Fruit fly (Drosophila melanogaster) whole organism: ENCODE data around the gene CG8578.
A peak's percentile ranks its signal among the peaks of the same experiment; 100 is the strongest.

Source experiments
- CG8478 ChIP-seq: fragments of >200 bp; optimal IDR thresholded peaks from 2 replicates; lab custom pipeline; 2018; ENCODE audit warnings: inconsistent platforms
- Dll ChIP-seq: fragments of >200 bp; optimal IDR thresholded peaks from 2 replicates; lab custom pipeline; 2017
- EcR ChIP-seq, 2 experiments: fragments of >200 bp; optimal IDR thresholded peaks; 2 replicates each; lab custom pipeline; 2017; ENCODE audit warnings: missing biosample characterization in 2 of 2, missing genetic modification characterization in 2 of 2, missing genetic modification reagents in 2 of 2
- pan ChIP-seq: fragments of >200 bp; optimal IDR thresholded peaks from 2 replicates; lab custom pipeline; 2017
- psq ChIP-seq: fragments of >200 bp; optimal IDR thresholded peaks from 2 replicates; lab custom pipeline; 2017
- usp ChIP-seq: fragments of >200 bp; optimal IDR thresholded peaks from 2 replicates; lab custom pipeline; 2017; ENCODE audit warnings: missing biosample characterization, missing genetic modification characterization, mixed read lengths

CG8578 gene

DNA sequence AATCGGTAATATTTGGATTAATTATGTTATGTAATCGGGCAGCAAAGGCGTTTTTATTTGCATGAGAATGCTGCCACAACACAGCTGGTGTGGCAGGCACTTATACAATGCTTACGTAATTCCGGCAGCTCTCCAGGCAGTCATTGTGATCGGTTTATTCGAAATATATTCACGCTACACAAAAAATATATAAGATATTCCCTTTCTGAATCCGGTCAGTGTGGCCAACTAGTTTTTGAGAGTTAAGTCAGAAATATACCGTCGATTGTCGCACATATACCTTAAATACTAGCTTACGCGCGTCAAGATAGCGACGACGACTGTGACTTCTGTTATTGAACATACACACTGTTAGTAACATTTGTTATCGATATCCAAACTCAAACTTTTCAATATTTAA, 4.7 kb downstream of the CG8578 start, which contains the start of gene sun:
TSS of gene sun (minus strand) at position 238 of the 400 bp plus-strand sequence.
- TF ChIP-seq psq (no peak), usp (no peak), Dll (lab: Kevin White, UChicago) (no peak), CG8478 (lab: Kevin White, UChicago) (no peak), EcR (GFP tag; optimal IDR thresholded peaks at IDR 0.05; lab: Kevin White, UChicago) (no peak), pan (lab: Kevin White, UChicago) (no peak)

DNA sequence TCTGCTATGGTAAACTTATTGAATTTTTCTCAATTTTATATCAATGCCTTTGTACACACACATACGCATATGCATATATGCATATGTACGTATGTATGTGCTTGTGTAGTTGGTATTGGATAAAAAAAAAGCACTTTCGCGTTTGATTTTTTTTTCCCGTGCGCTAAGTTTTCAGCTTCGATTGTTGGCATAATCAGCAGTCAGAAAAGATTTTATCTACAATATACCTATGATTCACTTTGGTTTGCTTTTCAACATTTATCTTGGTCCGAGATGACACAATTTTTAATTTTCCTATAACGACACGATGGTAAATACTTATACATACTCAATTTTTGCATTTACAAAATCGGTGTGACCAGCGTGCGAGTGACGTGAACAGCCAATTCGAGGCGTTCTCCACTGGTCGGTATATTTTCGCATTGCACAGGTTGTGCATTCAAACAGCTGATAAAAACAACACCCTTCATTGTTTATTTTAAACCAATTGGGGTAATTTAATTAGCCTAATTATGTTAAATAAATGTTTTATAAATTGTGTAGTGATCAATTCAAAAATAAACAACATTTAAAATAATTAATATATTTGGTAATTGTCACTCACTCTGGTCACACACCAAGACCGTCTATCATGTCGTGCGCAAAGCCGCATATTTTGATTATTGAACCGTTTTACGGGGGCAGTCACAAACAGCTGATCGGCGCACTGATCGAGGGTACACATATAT, 8.7 kb downstream of the CG8578 start, which contains the start of the genes UBL3 and CG15914:
TSS of gene UBL3 (minus strand) at position 361 of the 728 bp plus-strand sequence.
TSS of gene CG15914 (plus strand) at position 607 of the 728 bp plus-strand sequence.
- TF ChIP-seq Dll (lab: Kevin White, UChicago), result no peak
- no peak for TF ChIP-seq usp
- no peak for TF ChIP-seq psq
- no peak for TF ChIP-seq EcR (GFP tag; optimal IDR thresholded peaks at IDR 0.05; lab: Kevin White, UChicago)
- no peak for TF ChIP-seq pan (lab: Kevin White, UChicago)
- TF ChIP-seq CG8478 (lab: Kevin White, UChicago), result no peak

DNA sequence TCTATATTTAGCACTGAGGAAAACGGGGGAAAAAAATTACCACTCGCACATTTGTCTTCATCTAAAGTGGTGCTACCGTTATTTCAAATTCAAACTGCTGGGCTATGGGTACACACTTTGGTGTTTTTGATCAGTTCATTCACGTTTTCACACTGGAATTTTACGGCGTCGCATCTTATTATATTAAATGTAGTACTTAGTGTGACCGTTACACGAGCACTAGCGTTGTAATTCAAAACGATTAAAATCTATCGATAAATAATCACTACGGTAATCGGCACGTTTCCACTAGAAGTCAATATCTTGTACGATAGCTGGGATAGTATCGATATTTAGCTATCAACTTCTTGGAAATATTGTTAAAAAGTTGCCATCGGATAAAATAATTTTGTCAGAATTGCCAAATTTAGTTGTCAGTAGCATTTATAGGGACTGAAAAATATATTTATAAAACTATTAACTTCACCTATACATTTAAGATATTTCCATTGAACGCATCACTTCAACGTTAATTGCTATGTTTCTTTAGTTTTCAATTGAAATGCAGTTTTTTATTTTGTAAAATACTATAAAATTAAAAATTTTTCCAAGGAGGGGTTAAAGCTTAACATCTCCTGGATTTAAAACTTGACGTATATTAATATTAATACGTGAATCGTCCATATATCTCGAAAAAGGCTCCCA, 13.5 kb downstream of the CG8578 start, which contains the start of the genes CG46440 and Myb:
TSS of gene CG46440 (minus strand) at position 223 of the 684 bp plus-strand sequence.
TSS of gene Myb (minus strand) at position 223 of the 684 bp plus-strand sequence.
- no peak for TF ChIP-seq EcR (GFP tag; optimal IDR thresholded peaks at IDR 0.05; lab: Kevin White, UChicago)
- no peak for TF ChIP-seq usp
- TF ChIP-seq psq, result no peak
- TF ChIP-seq pan (lab: Kevin White, UChicago), result no peak
- no peak for TF ChIP-seq Dll (lab: Kevin White, UChicago)
- no peak for TF ChIP-seq CG8478 (lab: Kevin White, UChicago)

DNA sequence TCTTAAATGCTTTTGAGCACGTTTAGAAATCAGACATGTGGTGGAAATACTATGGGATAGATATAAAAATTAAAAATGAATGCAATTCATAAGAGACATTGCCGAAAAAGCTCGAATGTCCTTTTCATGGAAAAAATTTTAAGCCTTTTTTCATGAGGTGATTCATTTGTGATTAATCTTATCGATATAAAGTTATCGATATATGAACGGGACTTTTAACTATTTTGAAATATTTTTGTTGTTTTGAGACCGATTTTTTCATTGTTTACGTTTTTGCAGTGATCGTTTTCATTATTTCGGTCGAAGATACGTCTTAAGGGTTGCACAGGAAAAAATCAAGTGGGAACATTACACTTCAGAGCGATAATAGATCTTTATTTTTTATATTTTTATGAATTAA, 15.1 kb downstream of the CG8578 start, which contains the start of gene AlkB:
TSS of gene AlkB (minus strand) at position 101 of the 400 bp plus-strand sequence.
- TF ChIP-seq CG8478 (lab: Kevin White, UChicago), result no peak
- TF ChIP-seq pan (lab: Kevin White, UChicago), result no peak
- no peak for TF ChIP-seq EcR (GFP tag; optimal IDR thresholded peaks at IDR 0.05; lab: Kevin White, UChicago)
- TF ChIP-seq usp, result no peak
- no peak for TF ChIP-seq Dll (lab: Kevin White, UChicago)
- no peak for TF ChIP-seq psq

DNA sequence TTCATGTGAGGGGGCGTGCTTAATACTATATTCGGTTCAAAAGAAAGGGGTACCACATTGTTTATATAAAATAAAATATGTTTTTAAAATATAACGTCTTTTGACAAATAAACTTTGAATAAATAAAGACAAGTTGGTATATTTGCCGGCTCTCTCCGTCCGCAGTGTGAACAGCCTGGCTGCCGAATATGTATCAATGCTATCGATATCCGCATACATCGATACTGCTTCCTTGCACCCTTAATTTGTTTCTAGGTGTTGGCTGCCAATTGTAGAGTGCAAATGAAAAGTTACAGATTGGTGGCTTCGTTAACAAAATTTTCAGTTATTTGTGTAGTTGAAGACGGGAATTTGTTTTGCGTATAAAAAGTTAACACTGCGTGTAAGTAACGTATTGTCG, 15.6 kb downstream of the CG8578 start, which contains the start of gene Gbeta13F:
TSS of gene Gbeta13F (plus strand) at position 247 of the 400 bp plus-strand sequence.
- TF ChIP-seq Dll (lab: Kevin White, UChicago), result no peak
- no peak for TF ChIP-seq usp
- TF ChIP-seq EcR (GFP tag; optimal IDR thresholded peaks at IDR 0.05; lab: Kevin White, UChicago), result no peak
- TF ChIP-seq psq, result no peak
- no peak for TF ChIP-seq pan (lab: Kevin White, UChicago)
- no peak for TF ChIP-seq CG8478 (lab: Kevin White, UChicago)

DNA sequence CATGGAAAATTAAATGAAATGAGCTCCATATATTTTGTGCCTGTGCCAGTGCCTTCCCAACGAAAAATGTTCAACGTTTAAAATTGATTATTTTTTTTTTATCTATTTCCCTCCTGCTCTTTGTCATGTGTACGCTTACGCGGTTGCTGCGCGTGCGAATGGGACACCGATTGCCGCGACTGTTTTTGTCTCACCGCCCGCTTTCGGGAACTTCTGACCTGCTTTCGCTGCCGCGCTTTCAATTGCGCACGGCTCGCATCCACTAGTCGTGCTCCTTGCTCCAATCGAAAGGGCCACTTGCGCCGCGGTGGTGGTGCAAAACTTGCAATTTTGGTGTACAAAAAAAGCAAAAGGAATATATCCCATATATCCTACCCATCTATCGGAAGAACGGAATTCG, 16.2 kb downstream of the CG8578 start:
- TF ChIP-seq Dll (lab: Kevin White, UChicago) (no peak), CG8478 (lab: Kevin White, UChicago) (peak; percentile 99)

DNA sequence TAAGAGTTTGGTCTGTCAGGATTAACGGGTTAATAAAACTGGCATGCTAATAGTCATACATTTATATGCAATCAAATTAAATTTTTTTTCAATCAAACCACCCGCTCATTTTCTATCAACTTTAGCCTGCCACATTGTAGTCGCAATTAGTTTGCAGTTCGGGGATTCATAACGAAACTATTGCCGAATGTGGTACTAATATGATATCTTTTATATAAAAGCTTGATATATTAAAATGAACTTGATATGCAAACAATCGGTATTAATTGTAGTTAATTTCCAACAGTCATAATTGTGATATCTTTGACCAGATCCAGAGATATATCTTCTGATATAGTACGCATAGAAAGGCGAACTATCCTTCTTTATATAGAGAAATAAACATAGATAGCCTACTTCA, 21.8 kb downstream of the CG8578 start:
- no peak for TF ChIP-seq CG8478 (lab: Kevin White, UChicago)

DNA sequence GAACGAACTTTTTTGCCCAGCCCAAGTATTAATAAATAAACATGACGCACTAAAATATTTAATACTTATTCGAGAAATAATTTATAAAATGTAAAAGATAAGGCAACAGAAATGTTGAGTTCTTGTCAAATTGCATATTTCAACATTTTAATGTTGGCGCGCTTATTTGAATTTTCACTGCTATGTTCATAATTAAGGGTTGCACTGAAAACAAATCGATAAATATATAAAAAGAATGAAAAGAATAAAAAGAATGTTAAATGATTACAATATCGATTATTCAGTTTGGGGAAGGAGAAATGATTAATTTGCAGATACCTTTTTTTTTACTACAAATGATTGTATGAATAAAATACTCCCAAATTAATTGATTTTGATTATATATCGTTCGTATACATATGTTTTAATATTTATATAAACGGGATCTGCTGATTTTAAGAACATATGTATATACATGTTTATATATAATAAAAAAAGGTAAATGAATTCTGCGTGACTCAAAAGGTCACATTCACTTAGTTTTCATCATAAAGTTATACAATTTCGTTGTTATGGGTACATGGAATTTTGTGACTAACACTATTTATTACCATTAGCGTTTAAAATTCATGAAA, 22.6 kb downstream of the CG8578 start:
- no peak for TF ChIP-seq pan (lab: Kevin White, UChicago)
- TF ChIP-seq usp, result no peak
- no peak for TF ChIP-seq CG8478 (lab: Kevin White, UChicago)
- TF ChIP-seq Dll (lab: Kevin White, UChicago), result no peak

DNA sequence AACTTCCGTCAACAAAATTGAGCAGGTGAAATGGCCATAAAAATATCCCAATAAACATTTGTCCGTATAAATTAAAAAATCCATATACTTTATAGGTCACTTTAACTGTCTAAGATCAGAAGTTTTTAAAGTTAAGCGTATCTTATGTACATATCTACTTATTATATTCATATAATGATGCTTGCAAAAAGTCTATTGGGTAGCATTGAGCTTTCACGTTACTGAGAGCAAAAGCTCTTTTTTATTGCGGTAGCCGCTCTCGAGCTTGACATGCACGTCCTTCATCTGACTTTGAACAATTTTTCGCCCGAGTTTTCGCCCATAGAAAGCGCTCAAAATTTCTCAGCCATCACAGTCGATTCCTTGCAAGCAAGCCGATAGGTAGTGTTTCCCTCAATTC, 23.6 kb downstream of the CG8578 start, which contains the start of gene Gapdh2:
TSS of gene Gapdh2 (plus strand) at position 283 of the 400 bp plus-strand sequence.
- TF ChIP-seq CG8478 (lab: Kevin White, UChicago) (no peak), psq (no peak), Dll (lab: Kevin White, UChicago) (no peak), pan (lab: Kevin White, UChicago) (no peak), usp (no peak), EcR (GFP tag; optimal IDR thresholded peaks at IDR 0.05; lab: Kevin White, UChicago) (no peak)

DNA sequence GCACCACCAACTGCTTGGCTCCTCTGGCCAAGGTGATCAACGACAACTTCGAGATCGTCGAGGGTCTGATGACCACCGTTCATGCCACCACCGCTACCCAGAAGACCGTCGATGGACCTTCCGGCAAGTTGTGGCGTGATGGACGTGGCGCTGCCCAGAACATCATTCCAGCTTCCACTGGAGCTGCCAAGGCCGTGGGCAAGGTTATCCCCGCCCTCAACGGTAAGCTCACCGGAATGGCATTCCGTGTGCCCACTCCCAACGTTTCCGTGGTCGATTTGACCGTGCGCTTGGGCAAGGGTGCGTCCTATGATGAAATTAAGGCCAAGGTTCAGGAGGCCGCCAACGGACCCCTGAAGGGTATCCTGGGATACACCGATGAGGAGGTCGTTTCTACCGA, 24.5 kb downstream of the CG8578 start:
- TF ChIP-seq psq, result no peak
- no peak for TF ChIP-seq usp
- no peak for TF ChIP-seq EcR (GFP tag; optimal IDR thresholded peaks at IDR 0.05; lab: Kevin White, UChicago)
- TF ChIP-seq Dll (lab: Kevin White, UChicago), result no peak
- TF ChIP-seq CG8478 (lab: Kevin White, UChicago), result no peak
- TF ChIP-seq pan (lab: Kevin White, UChicago), result no peak

DNA sequence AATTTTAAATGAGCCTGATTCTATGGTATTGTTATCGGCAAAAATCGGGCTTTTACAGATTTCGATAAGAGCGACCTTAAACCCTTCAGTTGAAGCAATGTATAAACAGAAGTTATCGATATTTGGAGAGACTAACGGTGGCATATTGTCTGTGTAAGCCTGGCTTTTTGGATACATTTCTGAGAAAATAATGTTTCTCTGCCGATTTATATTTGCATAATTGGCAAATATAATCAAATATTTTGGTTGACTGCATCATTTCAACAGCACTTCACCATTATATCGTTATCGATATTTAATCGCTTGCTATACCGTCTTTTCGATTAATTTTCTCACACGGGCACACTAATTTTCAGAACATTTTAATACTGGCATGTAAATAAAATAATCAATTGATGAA, 25.6 kb downstream of the CG8578 start, which contains the start of gene CG16952:
TSS of gene CG16952 (plus strand) at position 341 of the 400 bp plus-strand sequence.
- TF ChIP-seq CG8478 (lab: Kevin White, UChicago) (no peak), usp (no peak), Dll (lab: Kevin White, UChicago) (no peak), pan (lab: Kevin White, UChicago) (no peak), EcR (GFP tag; optimal IDR thresholded peaks at IDR 0.05; lab: Kevin White, UChicago) (no peak), psq (no peak)
